Fruit fly (Drosophila melanogaster): ENCODE results near the gene dgrn.

Gene dgrn

dm6 chr3R:5824456-5824855, at the start of gene dgrn, which contains the start of gene Sec20:
dgrn (plus strand) TSS chr3R:5824615.
Sec20 (minus strand) TSS chr3R:5824532.
- peak; percentile 75 for TF ChIP-seq Met (GFP tag; optimal IDR thresholded peaks at IDR 0.05)
- TF ChIP-seq vri (GFP tag; optimal IDR thresholded peaks at IDR 0.05) = peak; percentile 37
- TF ChIP-seq CG4318 (GFP tag; optimal IDR thresholded peaks at IDR 0.05) = no peak
- TF ChIP-seq achi (GFP tag; optimal IDR thresholded peaks at IDR 0.05) = peak; percentile 70
- TF ChIP-seq Gug (GFP tag; IDR thresholded peaks at IDR 0.05) = 0 out of 2 replicates have a peak, but pooled peaks have one; percentile 32
- TF ChIP-seq svp (GFP tag) = peak; percentile 71
- peak; percentile 43 for TF ChIP-seq CG8319 (GFP tag; optimal IDR thresholded peaks at IDR 0.05)
- peak; percentile 67 for TF ChIP-seq Ets96B (tag; optimal IDR thresholded peaks at IDR 0.05)
- TF ChIP-seq Hr4 (GFP tag; optimal IDR thresholded peaks at IDR 0.05) = peak; percentile 67
- TF ChIP-seq spab (GFP tag; optimal IDR thresholded peaks at IDR 0.05) = no peak
- peak; percentile 29 for TF ChIP-seq Sox15 (GFP tag; optimal IDR thresholded peaks at IDR 0.05)
- peak; percentile 51 for TF ChIP-seq Ets21C (GFP tag; optimal IDR thresholded peaks at IDR 0.05)
- peak; percentile 44 for TF ChIP-seq CG7368 (GFP tag; optimal IDR thresholded peaks at IDR 0.05)
- peak; percentile 66 for TF ChIP-seq CG6792 (GFP tag; optimal IDR thresholded peaks at IDR 0.05)
- no peak for TF ChIP-seq CG6163 (GFP tag; IDR thresholded peaks at IDR 0.05)
- no peak for TF ChIP-seq CG32006 (GFP tag; optimal IDR thresholded peaks at IDR 0.05)
- TF ChIP-seq salr (GFP tag; optimal IDR thresholded peaks at IDR 0.05) = no peak
- no peak for TF ChIP-seq Sox102F (GFP tag; optimal IDR thresholded peaks at IDR 0.05)
- TF ChIP-seq esn (GFP tag; optimal IDR thresholded peaks at IDR 0.05) = peak; percentile 78
- peak; percentile 74 for TF ChIP-seq OdsH (GFP tag; optimal IDR thresholded peaks at IDR 0.05)
- peak; percentile 73 for TF ChIP-seq acj6 (GFP tag; optimal IDR thresholded peaks at IDR 0.05)
- TF ChIP-seq CG16779 (tag; optimal IDR thresholded peaks at IDR 0.05) = no peak
- peak; percentile 70 for TF ChIP-seq Sox14 (GFP tag; optimal IDR thresholded peaks at IDR 0.05)
- TF ChIP-seq CG34406 (GFP tag; optimal IDR thresholded peaks at IDR 0.05) = peak; percentile 60
- peak; percentile 50 for TF ChIP-seq Eip75B (GFP tag; optimal IDR thresholded peaks at IDR 0.05)
- peak; percentile 64 for TF ChIP-seq topi (GFP tag; optimal IDR thresholded peaks at IDR 0.05)
- TF ChIP-seq dsx (GFP tag; optimal IDR thresholded peaks at IDR 0.05; ENCODE audit: poor library complexity, severe bottlenecking) = peak; percentile 46
- peak; percentile 35 for TF ChIP-seq CG11902 (GFP tag; optimal IDR thresholded peaks at IDR 0.05)
- TF ChIP-seq CG8119 (GFP tag; IDR thresholded peaks at IDR 0.05) = no peak
- no peak for TF ChIP-seq CG6854 (GFP tag; optimal IDR thresholded peaks at IDR 0.05)
- TF ChIP-seq CG8632 (GFP tag; optimal IDR thresholded peaks at IDR 0.05) = peak; percentile 15
- TF ChIP-seq lz (GFP tag; optimal IDR thresholded peaks at IDR 0.05) = peak; percentile 66
- no peak for TF ChIP-seq pdm3 (GFP tag; optimal IDR thresholded peaks at IDR 0.05)
- no peak for TF ChIP-seq fd59A (GFP tag; optimal IDR thresholded peaks at IDR 0.05)
- TF ChIP-seq net (GFP tag; optimal IDR thresholded peaks at IDR 0.05) = no peak
- no peak for TF ChIP-seq Blimp-1 (GFP tag; optimal IDR thresholded peaks at IDR 0.05)
- TF ChIP-seq CG3919 (GFP tag; optimal IDR thresholded peaks at IDR 0.05) = no peak
- TF ChIP-seq CG6276 (GFP tag; optimal IDR thresholded peaks at IDR 0.05) = no peak
- TF ChIP-seq CG9139 (GFP tag; optimal IDR thresholded peaks at IDR 0.05) = no peak
- TF ChIP-seq CG1621 (tag; optimal IDR thresholded peaks at IDR 0.05) = no peak
- TF ChIP-seq Hr38 (GFP tag; optimal IDR thresholded peaks at IDR 0.05) = no peak
- peak; percentile 67 for TF ChIP-seq cyc (GFP tag; optimal IDR thresholded peaks at IDR 0.05)
- peak; percentile 88 for TF ChIP-seq Eip78C (GFP tag)
- TF ChIP-seq CG10669 (GFP tag; optimal IDR thresholded peaks at IDR 0.05) = no peak
- peak; percentile 21 for TF ChIP-seq CG6808 (GFP tag; optimal IDR thresholded peaks at IDR 0.05)
- peak; percentile 19 for TF ChIP-seq CG11762 (GFP tag; optimal IDR thresholded peaks at IDR 0.05; ENCODE audit: insufficient read depth)
- peak; percentile 60 for TF ChIP-seq CG31627 (GFP tag; optimal IDR thresholded peaks at IDR 0.05)
- peak; percentile 44; the same call in 1 of the 3 replicates for TF ChIP-seq eg (GFP tag; IDR thresholded peaks at IDR 0.05)
- TF ChIP-seq CG15336 (GFP tag; IDR thresholded peaks at IDR 0.05) = no peak
- no peak for TF ChIP-seq dac (GFP tag; optimal IDR thresholded peaks at IDR 0.05)
- TF ChIP-seq CG3032 (tag; optimal IDR thresholded peaks at IDR 0.05) = peak; percentile 66
- TF ChIP-seq Smox (GFP tag; optimal IDR thresholded peaks at IDR 0.05) = no peak
